Worm (Caenorhabditis elegans) whole organism, L4 larva: ENCODE results near the gene srv-3.

Experiments
- hmg-1.1 ChIP-seq: fragments of 200-800 bp; sonication (Bioruptor generic); IDR thresholded peaks from 2 replicates; pipeline ENCODE4 v1.3.6; 2022; ENCODE audit warnings: missing genetic modification reagents, missing genetic modification characterization, missing compliant biosample characterization
- jun-1 ChIP-seq: fragments of 150-350 bp; optimal IDR thresholded peaks from 2 replicates; lab custom pipeline; 2014; ENCODE audit warnings: missing biosample characterization, missing genetic modification reagents, missing genetic modification characterization
- madf-9 ChIP-seq: fragments of 200-800 bp; sonication (Bioruptor generic); conservative IDR thresholded peaks from 2 replicates; pipeline ENCODE4 v1.3.6; 2022; ENCODE audit warnings: missing genetic modification reagents, missing genetic modification characterization, missing compliant biosample characterization
- mes-2 ChIP-seq: sonication (generic microtip); optimal IDR thresholded peaks from 2 replicates; lab custom pipeline; 2016; ENCODE audit warnings: missing genotype, mild to moderate bottlenecking, missing genetic modification characterization, missing compliant biosample characterization; ENCODE audit not compliant: poor library complexity, severe bottlenecking
- nhr-237 ChIP-seq: sonication (generic microtip); optimal IDR thresholded peaks from 2 replicates; lab custom pipeline; 2017; ENCODE audit warnings: missing biosample characterization, missing genetic modification characterization
- nhr-25 ChIP-seq: sonication (generic microtip); optimal IDR thresholded peaks from 2 replicates; lab custom pipeline; 2017; ENCODE audit warnings: missing genetic modification characterization, mild to moderate bottlenecking, missing compliant biosample characterization, antibody characterized with exemption, moderate library complexity, borderline replicate concordance; ENCODE audit not compliant: insufficient read depth
- zip-11 ChIP-seq: fragments of 200-800 bp; sonication (Bioruptor generic); IDR thresholded peaks from 2 replicates; pipeline ENCODE4 v1.3.6; 2022; ENCODE audit warnings: missing genetic modification characterization, missing compliant biosample characterization

ce11 chrV:19718660-19719059 is 9.9 kb upstream of the srv-3 start:
- TF ChIP-seq madf-9 (GFP tag; lab: Robert Waterston, UW): no peak
- TF ChIP-seq mes-2 (tag; lab: Kevin White, UChicago): no peak
- no peak for TF ChIP-seq nhr-237
- TF ChIP-seq jun-1 (tag; lab: Kevin White, UChicago): no peak
- TF ChIP-seq nhr-25: no peak
- TF ChIP-seq hmg-1.1 (GFP tag; lab: Robert Waterston, UW): no peak
- no peak for TF ChIP-seq zip-11 (GFP tag; lab: Robert Waterston, UW)
